Worm (Caenorhabditis elegans) whole organism, L4/young adult: Measurements from ENCODE around the gene pak-2.

Source experiments
- dao-5 ChIP-seq: sonication (generic microtip); optimal IDR thresholded peaks from 2 replicates; lab custom pipeline; 2016; ENCODE audit warnings: missing genotype, missing genetic modification characterization, moderate library complexity, missing compliant biosample characterization
- him-1 ChIP-seq: sonication (generic microtip); optimal IDR thresholded peaks from 2 replicates; lab custom pipeline; 2016; ENCODE audit warnings: missing genotype, missing genetic modification reagents, missing genetic modification characterization, missing compliant biosample characterization

DNA sequence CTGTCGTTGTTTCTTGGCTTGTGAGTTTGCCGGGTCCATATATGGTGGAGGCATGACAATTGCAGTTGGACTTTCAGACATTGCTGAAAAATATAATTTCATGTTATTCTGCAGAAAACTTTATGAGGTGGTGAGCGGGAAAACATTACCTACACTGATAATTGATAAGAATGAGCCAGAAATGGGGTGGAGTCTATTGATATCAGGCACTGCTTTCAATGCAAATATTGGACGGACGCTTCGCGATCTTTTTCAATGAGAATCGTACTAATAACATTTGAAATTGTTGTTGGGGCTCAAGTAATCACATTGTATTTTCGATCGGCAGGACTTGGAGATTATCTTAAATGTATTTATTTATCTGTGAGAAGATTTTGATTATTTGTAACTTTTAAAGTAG, 20.0 kb upstream of the pak-2 start, which contains the start of gene T04C12.1:
- TF ChIP-seq him-1 (tag; lab: Kevin White, UChicago) (no peak), dao-5 (tag; lab: Kevin White, UChicago) (no peak)
